Fruit fly (Drosophila melanogaster) whole organism, prepupa: Measurements from ENCODE around the gene Calr.

Source experiments
- CG15336 ChIP-seq: fragments of 200-800 bp; sonication (Bioruptor generic); IDR thresholded peaks from 2 replicates; pipeline ENCODE4 v1.3.6; 2022; ENCODE audit warnings: missing biosample characterization, missing genetic modification characterization
- CG6808 ChIP-seq: fragments of 200-800 bp; sonication (Bioruptor generic); optimal IDR thresholded peaks from 3 replicates; lab custom pipeline; 2017; ENCODE audit warnings: missing biosample characterization, missing genetic modification characterization, mild to moderate bottlenecking, moderate library complexity, missing genetic modification reagents
- Hr39 ChIP-seq: fragments of 200-800 bp; sonication (Bioruptor generic); optimal IDR thresholded peaks from 2 replicates; lab custom pipeline; 2016; ENCODE audit warnings: missing biosample characterization, missing genetic modification characterization
- Sox14 ChIP-seq: fragments of 200-800 bp; sonication (Bioruptor generic); optimal IDR thresholded peaks from 3 replicates; lab custom pipeline; 2016; ENCODE audit warnings: missing biosample characterization, missing genetic modification characterization
- dac ChIP-seq: fragments of 200-800 bp; sonication (Bioruptor generic); optimal IDR thresholded peaks from 2 replicates; lab custom pipeline; 2017; ENCODE audit warnings: missing biosample characterization, mild to moderate bottlenecking, missing genetic modification characterization

- TF ChIP-seq CG15336 (GFP tag; lab: Robert Waterston, UW) (no peak), CG6808 (GFP tag; lab: Kevin White, UChicago) (no peak), dac (GFP tag; lab: Kevin White, UChicago) (no peak), Sox14 (GFP tag; lab: Kevin White, UChicago) (no peak), Hr39 (GFP tag; lab: Kevin White, UChicago) (no peak)
Observed at dm6 chr3R:9630633-9631095, at the start of gene Calr.
